Fruit fly (Drosophila melanogaster) whole organism, embryonic: ENCODE results near the gene AstC.

Experiments used
- Ada2b ChIP-seq: fragments of 200-800 bp; sonication (Bioruptor generic); IDR thresholded peaks from 2 replicates; pipeline ENCODE4 v1.3.6; 2022; ENCODE audit warnings: missing biosample characterization, missing genetic modification characterization
- Atf3 ChIP-seq: fragments of 200-800 bp; sonication (Bioruptor generic); optimal IDR thresholded peaks from 3 replicates; lab custom pipeline; 2016; ENCODE audit warnings: missing biosample characterization, missing genetic modification characterization
- Awh ChIP-seq: fragments of 200-800 bp; sonication (Bioruptor generic); IDR thresholded peaks from 2 replicates; pipeline ENCODE4, ENCODE4 v1.3.6; 2022; ENCODE audit warnings: missing biosample characterization, missing genetic modification characterization
- Bteb2 ChIP-seq: fragments of 200-800 bp; sonication (Bioruptor generic); optimal IDR thresholded peaks from 2 replicates; lab custom pipeline; 2016; ENCODE audit warnings: missing biosample characterization, missing genetic modification characterization
- CG11504 ChIP-seq: fragments of 200-800 bp; sonication (Bioruptor generic); optimal IDR thresholded peaks from 3 replicates; lab custom pipeline; 2019; ENCODE audit warnings: missing biosample characterization, mild to moderate bottlenecking, missing genetic modification characterization, moderate library complexity
- CG11695 ChIP-seq: fragments of 200-800 bp; sonication (Bioruptor generic); IDR thresholded peaks from 3 replicates; pipeline ENCODE4 v1.3.6; 2022; ENCODE audit warnings: missing biosample characterization, missing genetic modification characterization
- CG14050 ChIP-seq: fragments of 200-800 bp; sonication (Bioruptor generic); IDR thresholded peaks from 3 replicates; pipeline ENCODE4 v1.3.6; 2022; ENCODE audit warnings: missing biosample characterization, missing genetic modification characterization
- CG14441 ChIP-seq: fragments of 200-800 bp; sonication (Bioruptor generic); IDR thresholded peaks from 2 replicates; pipeline ENCODE4 v1.3.6; 2022; ENCODE audit warnings: missing biosample characterization, missing genetic modification characterization
- CG17359 ChIP-seq: fragments of 200-800 bp; sonication (Bioruptor generic); optimal IDR thresholded peaks from 3 replicates; lab custom pipeline; 2018; ENCODE audit warnings: missing biosample characterization, mild to moderate bottlenecking, missing genetic modification characterization, moderate library complexity
- CG1792 ChIP-seq: fragments of 200-800 bp; sonication (Bioruptor generic); optimal IDR thresholded peaks from 2 replicates; lab custom pipeline; 2016; ENCODE audit warnings: missing biosample characterization, missing genetic modification characterization
- CG18011 ChIP-seq: fragments of 200-800 bp; sonication (Bioruptor generic); optimal IDR thresholded peaks from 2 replicates; lab custom pipeline; 2017; ENCODE audit warnings: missing biosample characterization, missing genetic modification characterization, mild to moderate bottlenecking, moderate library complexity, missing genotype
- CG2678 ChIP-seq: fragments of 200-800 bp; sonication (Bioruptor generic); optimal IDR thresholded peaks from 3 replicates; lab custom pipeline; 2019; ENCODE audit warnings: missing biosample characterization, mild to moderate bottlenecking, missing genetic modification characterization, moderate library complexity
- CG32772 ChIP-seq: fragments of 200-800 bp; sonication (Bioruptor generic); IDR thresholded peaks from 2 replicates; pipeline ENCODE4 v1.3.6; 2022; ENCODE audit warnings: missing biosample characterization, missing genetic modification characterization
- CG3847 ChIP-seq: fragments of 200-800 bp; sonication (Bioruptor generic); IDR thresholded peaks from 2 replicates; pipeline ENCODE4 v1.3.6; 2022; ENCODE audit warnings: missing biosample characterization, missing genetic modification characterization
- CG43689 ChIP-seq: fragments of 200-800 bp; sonication (Bioruptor generic); IDR thresholded peaks from 2 replicates; pipeline ENCODE4 v1.3.6; 2022; ENCODE audit warnings: missing biosample characterization, missing genetic modification characterization
- CG4730 ChIP-seq: fragments of 200-800 bp; sonication (Bioruptor generic); IDR thresholded peaks from 2 replicates; pipeline ENCODE4 v1.3.6; 2022; ENCODE audit warnings: missing biosample characterization, missing genetic modification characterization
- CG7839 ChIP-seq: fragments of 200-800 bp; sonication (Bioruptor generic); optimal IDR thresholded peaks from 3 replicates; lab custom pipeline; 2018; ENCODE audit warnings: missing biosample characterization, mild to moderate bottlenecking, missing genetic modification characterization, moderate library complexity
- CG8478 ChIP-seq: fragments of >200 bp; optimal IDR thresholded peaks from 2 replicates; lab custom pipeline; 2018
- CG8944 ChIP-seq: fragments of 200-800 bp; sonication (Bioruptor generic); optimal IDR thresholded peaks from 3 replicates; lab custom pipeline; 2016; ENCODE audit warnings: missing biosample characterization, missing genetic modification characterization
- Dll ChIP-seq: fragments of 200-800 bp; sonication (Bioruptor generic); IDR thresholded peaks from 4 replicates; pipeline ENCODE4 v1.3.6; 2022; ENCODE audit warnings: missing biosample characterization, missing genetic modification characterization; ENCODE audit not compliant: partially characterized antibody
- Drgx ChIP-seq: fragments of 200-800 bp; sonication (Bioruptor generic); IDR thresholded peaks from 2 replicates; pipeline ENCODE4 v1.3.6; 2022; ENCODE audit warnings: missing biosample characterization, missing genetic modification characterization
- Fer2 ChIP-seq: fragments of 200-800 bp; sonication (Bioruptor generic); optimal IDR thresholded peaks from 2 replicates; lab custom pipeline; 2018; ENCODE audit warnings: missing biosample characterization, mild to moderate bottlenecking, missing genetic modification characterization, moderate library complexity
- HLH3B ChIP-seq: fragments of 200-800 bp; sonication (Bioruptor generic); IDR thresholded peaks from 2 replicates; pipeline ENCODE4 v1.3.6; 2022; ENCODE audit warnings: missing biosample characterization, missing genetic modification characterization
- Hand ChIP-seq: fragments of 200-800 bp; sonication (Bioruptor generic); optimal IDR thresholded peaks from 2 replicates; lab custom pipeline; 2017; ENCODE audit warnings: mild to moderate bottlenecking, missing biosample characterization, missing genetic modification reagents, missing genetic modification characterization
- HmgZ ChIP-seq: fragments of 200-800 bp; sonication (Bioruptor generic); optimal IDR thresholded peaks from 2 replicates; lab custom pipeline; 2018; ENCODE audit warnings: missing biosample characterization, mild to moderate bottlenecking, missing genetic modification characterization
- Lpt ChIP-seq: fragments of >200 bp; optimal IDR thresholded peaks from 2 replicates; lab custom pipeline; 2018; ENCODE audit warnings: missing biosample characterization, missing genetic modification characterization
- Oli ChIP-seq: fragments of 200-800 bp; sonication (Bioruptor generic); optimal IDR thresholded peaks from 2 replicates; lab custom pipeline; 2018; ENCODE audit warnings: missing biosample characterization, mild to moderate bottlenecking, missing genetic modification characterization, moderate library complexity
- Pdp1 ChIP-seq, 2 experiments: fragments of 200-800 bp; sonication (Bioruptor generic); optimal IDR thresholded peaks; 3 replicates each; lab custom pipeline; 2016; ENCODE audit warnings: missing biosample characterization in 2 of 2, missing genetic modification characterization in 2 of 2, mild to moderate bottlenecking in 1 of 2, moderate library complexity in 1 of 2
- Vsx1 ChIP-seq: fragments of 200-800 bp; sonication (Bioruptor generic); optimal IDR thresholded peaks from 2 replicates; lab custom pipeline; 2017; ENCODE audit warnings: missing biosample characterization, mild to moderate bottlenecking, missing genetic modification characterization, missing genetic modification reagents
- bowl ChIP-seq: fragments of 200-800 bp; sonication (Bioruptor generic); IDR thresholded peaks from 2 replicates; pipeline ENCODE4 v1.3.6; 2022; ENCODE audit warnings: missing biosample characterization, missing genetic modification characterization
- corto ChIP-seq: fragments of 200-800 bp; sonication (Bioruptor generic); optimal IDR thresholded peaks from 2 replicates; lab custom pipeline; 2016; ENCODE audit warnings: missing biosample characterization, mild to moderate bottlenecking, missing genetic modification characterization, moderate library complexity
- ewg ChIP-seq: fragments of 200-800 bp; sonication (Bioruptor generic); optimal IDR thresholded peaks from 3 replicates; lab custom pipeline; 2017; ENCODE audit warnings: mild to moderate bottlenecking, missing biosample characterization, missing genetic modification reagents, missing genetic modification characterization
- gem ChIP-seq: fragments of 200-800 bp; sonication (Bioruptor generic); optimal IDR thresholded peaks from 2 replicates; lab custom pipeline; 2019; ENCODE audit warnings: missing biosample characterization, mild to moderate bottlenecking, missing genetic modification characterization, moderate library complexity
- ind ChIP-seq: fragments of 200-800 bp; sonication (Bioruptor generic); optimal IDR thresholded peaks from 3 replicates; lab custom pipeline; 2016; ENCODE audit warnings: missing biosample characterization, missing genetic modification characterization
- lab ChIP-seq: fragments of 200-800 bp; sonication (Bioruptor generic); optimal IDR thresholded peaks from 3 replicates; lab custom pipeline; 2017; ENCODE audit warnings: missing biosample characterization, missing genetic modification characterization, mild to moderate bottlenecking, moderate library complexity, missing genetic modification reagents
- lbe ChIP-seq: fragments of 200-800 bp; sonication (Bioruptor generic); optimal IDR thresholded peaks from 2 replicates; lab custom pipeline; 2016; ENCODE audit warnings: missing biosample characterization, mild to moderate bottlenecking, missing genetic modification characterization
- lmd ChIP-seq: fragments of 200-800 bp; sonication (Bioruptor generic); IDR thresholded peaks from 2 replicates; pipeline ENCODE4 v1.3.6; 2022; ENCODE audit warnings: missing biosample characterization, missing genetic modification characterization
- nerfin-1 ChIP-seq: fragments of 200-800 bp; sonication (Bioruptor generic); optimal IDR thresholded peaks from 3 replicates; lab custom pipeline; 2019; ENCODE audit warnings: missing biosample characterization, mild to moderate bottlenecking, missing genetic modification characterization, moderate library complexity
- nmo ChIP-seq: fragments of 200-800 bp; sonication (Bioruptor generic); optimal IDR thresholded peaks from 2 replicates; lab custom pipeline; 2018; ENCODE audit warnings: missing biosample characterization, mild to moderate bottlenecking, missing genetic modification characterization, moderate library complexity
- nom ChIP-seq: fragments of 200-800 bp; sonication (Bioruptor generic); optimal IDR thresholded peaks from 2 replicates; lab custom pipeline; 2017; ENCODE audit warnings: missing biosample characterization, missing genetic modification characterization, mild to moderate bottlenecking, moderate library complexity, missing genetic modification reagents
- phol ChIP-seq: fragments of 200-800 bp; sonication (Bioruptor generic); optimal IDR thresholded peaks from 3 replicates; lab custom pipeline; 2018; ENCODE audit warnings: missing biosample characterization, mild to moderate bottlenecking, missing genetic modification characterization, moderate library complexity
- prd ChIP-seq, 3 experiments: fragments of >200 bp in 2 of 3; fragments of 200-800 bp in 1 of 3; sonication (Bioruptor generic) in 1 of 3; optimal IDR thresholded peaks in 2 of 3; IDR thresholded peaks in 1 of 3; 2 replicates in 2 of 3; 3 replicates in 1 of 3; pipeline versions ENCODE4 v1.3.6 to Lab custom; 2017 to 2022; ENCODE audit warnings: missing biosample characterization in 1 of 3, missing genetic modification characterization in 1 of 3
- repo ChIP-seq: fragments of 200-800 bp; sonication (Bioruptor generic); optimal IDR thresholded peaks from 2 replicates; lab custom pipeline; 2016; ENCODE audit warnings: missing biosample characterization, missing genetic modification characterization
- shn ChIP-seq: fragments of 200-800 bp; sonication (Bioruptor generic); optimal IDR thresholded peaks from 3 replicates; lab custom pipeline; 2016; ENCODE audit warnings: missing biosample characterization, missing genetic modification characterization
- sim ChIP-seq: fragments of 200-800 bp; sonication (Bioruptor generic); IDR thresholded peaks from 2 replicates; pipeline ENCODE4 v1.3.6; 2022; ENCODE audit warnings: missing biosample characterization, missing genetic modification characterization
- so ChIP-seq: fragments of 200-800 bp; sonication (Bioruptor generic); IDR thresholded peaks from 3 replicates; pipeline ENCODE4 v1.3.6; 2022; ENCODE audit warnings: missing biosample characterization, missing genetic modification characterization
- tgo ChIP-seq: fragments of 200-800 bp; sonication (Bioruptor generic); IDR thresholded peaks from 3 replicates; pipeline ENCODE4 v1.3.6; 2022; ENCODE audit warnings: missing biosample characterization, missing genetic modification characterization
- zfh1 ChIP-seq: fragments of 200-800 bp; sonication (Bioruptor generic); IDR thresholded peaks from 3 replicates; pipeline ENCODE4 v1.3.6; 2022; ENCODE audit warnings: missing biosample characterization, missing genetic modification characterization

AstC gene

dm6 chr2L:11056791-11057332, 24.3 kb downstream of the AstC start (continued):
- TF ChIP-seq CG3847 (no peak), ewg (GFP tag; lab: Kevin White, UChicago) (no peak), CG8478 (lab: Kevin White, UChicago) (no peak), Pdp1 (GFP tag; optimal IDR thresholded peaks at IDR 0.05; lab: Kevin White, UChicago) (peak in 1 of 2 experiments; percentile 59), Fer2 (tag; lab: Kevin White, UChicago) (no peak), lbe (GFP tag; lab: Kevin White, UChicago) (no peak), shn (GFP tag; lab: Kevin White, UChicago) (no peak), Atf3 (no peak), HmgZ (no peak), Lpt (GFP tag; lab: Kevin White, UChicago) (no peak), CG8944 (GFP tag; lab: Kevin White, UChicago) (no peak), repo (no peak), Bteb2 (GFP tag; lab: Kevin White, UChicago) (no peak), bowl (no peak), sim (GFP tag; lab: Robert Waterston, UW) (0 out of 2 replicates have a peak, but pooled peaks have one; percentile 6), nerfin-1 (tag; lab: Kevin White, UChicago) (no peak), CG1792 (GFP tag; lab: Kevin White, UChicago) (no peak), Hand (GFP tag; lab: Kevin White, UChicago) (no peak), Awh (GFP tag; lab: Robert Waterston, UW) (no peak), corto (GFP tag; lab: Kevin White, UChicago) (no peak), zfh1 (no peak)
- TF ChIP-seq, all 482 proteins: peak for 8

- TF ChIP-seq CG2678 (tag; lab: Kevin White, UChicago) (peak; percentile 33), CG43689 (GFP tag; lab: Robert Waterston, UW) (0 out of 2 replicates have a peak, but pooled peaks have one; percentile 22), nmo (GFP tag; lab: Kevin White, UChicago) (no peak), lab (GFP tag; lab: Kevin White, UChicago) (peak; percentile 38), nom (GFP tag; lab: Kevin White, UChicago) (peak; percentile 85), CG32772 (GFP tag; lab: Robert Waterston, UW) (peak; percentile 34; the same call in 1 of the 2 replicates), CG14441 (GFP tag; lab: Robert Waterston, UW) (peak; percentile 76), phol (tag; lab: Kevin White, UChicago) (peak; percentile 12), HLH3B (GFP tag; lab: Robert Waterston, UW) (peak; percentile 67), Drgx (GFP tag; lab: Robert Waterston, UW) (peak; percentile 69), ind (GFP tag; lab: Kevin White, UChicago) (peak; percentile 24), CG11695 (GFP tag; lab: Robert Waterston, UW) (peak; percentile 57; the same call in 1 of the 3 replicates), tgo (GFP tag; lab: Robert Waterston, UW) (0 out of 3 replicates have a peak, but pooled peaks have one; percentile 26), CG18011 (no peak), lmd (peak; percentile 46), CG17359 (tag; lab: Kevin White, UChicago) (peak; percentile 33), prd (optimal IDR thresholded peaks at IDR 0.05; lab: Kevin White, UChicago) (no peak), prd (GFP tag; IDR thresholded peaks at IDR 0.05; lab: Robert Waterston, UW) (peak; percentile 32; the same call in 1 of the 3 replicates), Vsx1 (GFP tag; lab: Kevin White, UChicago) (peak; percentile 15), CG14050 (peak; percentile 21; the same call in 2 of the 3 replicates), gem (tag; lab: Kevin White, UChicago) (peak; percentile 42), so (GFP tag; lab: Robert Waterston, UW) (0 out of 3 replicates have a peak, but pooled peaks have one; percentile 38), Dll (GFP tag; lab: Robert Waterston, UW) (no peak), CG7839 (tag; lab: Kevin White, UChicago) (peak; percentile 34), CG4730 (GFP tag; lab: Robert Waterston, UW) (0 out of 2 replicates have a peak, but pooled peaks have one; percentile 17), CG11504 (tag; lab: Kevin White, UChicago) (peak; percentile 50), Ada2b (GFP tag; lab: Robert Waterston, UW) (peak; percentile 52), Oli (tag; lab: Kevin White, UChicago) (peak; percentile 40)
Measured at dm6 chr2L:11053018-11053807, 28.0 kb downstream of the AstC start.
